Fruit fly (Drosophila melanogaster) whole organism, adult: Measurements from ENCODE around the gene CG2875.

Experiments used
- CG14711 ChIP-seq: fragments of 200-800 bp; sonication (Bioruptor generic); optimal IDR thresholded peaks from 2 replicates; lab custom pipeline; 2018; ENCODE audit warnings: missing biosample characterization, mild to moderate bottlenecking, missing genetic modification characterization, moderate library complexity
- CG5204 ChIP-seq: fragments of 200-800 bp; sonication (Bioruptor generic); optimal IDR thresholded peaks from 2 replicates; lab custom pipeline; 2016; ENCODE audit warnings: missing biosample characterization, missing genetic modification characterization
- CG7045 ChIP-seq: fragments of 200-800 bp; sonication (Bioruptor generic); optimal IDR thresholded peaks from 2 replicates; lab custom pipeline; 2017; ENCODE audit warnings: missing biosample characterization, mild to moderate bottlenecking, missing genetic modification characterization
- Hr96 ChIP-seq: fragments of 200-800 bp; sonication (Bioruptor generic); optimal IDR thresholded peaks from 2 replicates; lab custom pipeline; 2016; ENCODE audit warnings: missing biosample characterization, missing genetic modification characterization
- Mnt ChIP-seq: fragments of 200-800 bp; sonication (Bioruptor generic); optimal IDR thresholded peaks from 2 replicates; lab custom pipeline; 2016; ENCODE audit warnings: missing biosample characterization, mild to moderate bottlenecking, missing genetic modification characterization
- kay ChIP-seq: fragments of 200-800 bp; sonication (Bioruptor generic); peaks from one replicate; lab custom pipeline; 2016; ENCODE audit warnings: missing biosample characterization, missing genetic modification characterization, borderline replicate concordance
- pad ChIP-seq: fragments of 200-800 bp; sonication (Bioruptor generic); optimal IDR thresholded peaks from 3 replicates; lab custom pipeline; 2017; ENCODE audit warnings: missing biosample characterization, missing genetic modification characterization, mild to moderate bottlenecking, moderate library complexity, missing genetic modification reagents
- tj ChIP-seq: fragments of 200-800 bp; sonication (Bioruptor generic); optimal IDR thresholded peaks from 3 replicates; lab custom pipeline; 2017; ENCODE audit warnings: missing biosample characterization, mild to moderate bottlenecking, missing genetic modification characterization, moderate library complexity

CG2875 gene

dm6 chrX:3538775-3539174 lies 34.6 kb downstream of the CG2875 start:
- TF ChIP-seq tj (GFP tag; lab: Kevin White, UChicago) (no peak), Mnt (GFP tag; lab: Kevin White, UChicago) (no peak), CG7045 (GFP tag; lab: Kevin White, UChicago) (no peak), Hr96 (GFP tag; lab: Kevin White, UChicago) (no peak), CG5204 (GFP tag; lab: Kevin White, UChicago) (no peak), pad (GFP tag; lab: Kevin White, UChicago) (no peak)

- TF ChIP-seq kay (GFP tag; lab: Kevin White, UChicago) (no peak), Mnt (GFP tag; lab: Kevin White, UChicago) (peak; percentile 88), CG14711 (tag; lab: Kevin White, UChicago) (no peak)
These were observed 42.7 kb downstream of the CG2875 start for dm6 chrX:3530696-3531095.
